Worm (Caenorhabditis elegans): ENCODE data around the gene glt-6.

glt-6 gene

DNA sequence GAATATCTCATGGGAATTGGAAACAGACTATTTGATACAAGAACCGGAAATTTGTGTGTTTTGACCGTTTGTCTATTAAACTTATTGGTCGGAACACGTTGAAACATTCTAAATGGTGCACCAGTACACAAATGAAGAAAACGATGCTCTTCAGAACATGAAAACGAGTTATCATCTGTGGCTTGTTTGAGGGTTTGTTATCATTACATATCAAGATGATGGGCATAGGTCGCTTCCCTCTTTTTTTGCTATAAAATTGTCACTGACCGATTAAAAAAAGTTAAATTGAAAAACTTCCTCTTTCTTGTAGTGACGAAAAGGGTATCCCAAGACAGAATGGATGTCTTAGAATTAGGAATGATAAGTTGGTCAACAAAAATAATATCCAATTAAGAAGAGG is 34.8 kb upstream of the glt-6 start:
- TF ChIP-seq elt-2 (tag; optimal IDR thresholded peaks at IDR 0.05) (peak; percentile 42), fkh-2 (tag; optimal IDR thresholded peaks at IDR 0.05) (no peak)

DNA sequence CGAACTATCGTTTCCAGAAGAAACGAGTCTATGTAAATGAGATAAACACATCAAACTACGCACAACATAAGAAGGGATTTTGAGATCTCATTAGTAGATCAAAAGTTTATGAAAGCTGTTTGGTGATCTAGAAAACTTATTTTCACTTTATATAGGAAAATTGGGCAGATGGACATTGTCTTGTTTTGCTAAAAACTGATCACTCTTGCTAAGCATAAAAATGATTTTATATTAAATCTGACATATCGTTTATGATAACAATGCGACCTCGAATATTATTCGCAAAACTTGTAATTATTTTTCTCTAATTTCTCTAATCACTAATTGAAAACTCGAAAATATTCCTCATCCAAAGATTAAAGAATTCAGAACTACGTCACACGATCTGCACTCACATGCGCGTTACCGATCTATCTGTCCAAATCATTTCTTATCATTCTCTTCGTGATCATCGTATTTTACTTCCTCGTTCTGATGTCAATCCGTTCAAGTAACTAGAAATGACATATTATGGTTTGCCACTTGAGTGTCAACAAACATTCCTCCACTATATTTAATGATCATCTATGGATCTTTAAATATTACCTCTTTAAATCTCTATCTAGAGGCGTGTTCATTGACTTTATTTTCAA is 33.5 kb upstream of the glt-6 start, which contains the start of gene F55G1.7:
TSS of gene F55G1.7 (minus strand) at position 51 of the 632 bp plus-strand sequence.
- TF ChIP-seq elt-3 (tag; optimal IDR thresholded peaks at IDR 0.05) (peak in 1 of 3 experiments; percentile 19), pha-4 (tag; optimal IDR thresholded peaks at IDR 0.05) (no peak), nhr-43 (tag; optimal IDR thresholded peaks at IDR 0.05; ENCODE audit: poor library complexity, severe bottlenecking) (peak; percentile 37), nhr-76 (tag; optimal IDR thresholded peaks at IDR 0.05) (no peak)

DNA sequence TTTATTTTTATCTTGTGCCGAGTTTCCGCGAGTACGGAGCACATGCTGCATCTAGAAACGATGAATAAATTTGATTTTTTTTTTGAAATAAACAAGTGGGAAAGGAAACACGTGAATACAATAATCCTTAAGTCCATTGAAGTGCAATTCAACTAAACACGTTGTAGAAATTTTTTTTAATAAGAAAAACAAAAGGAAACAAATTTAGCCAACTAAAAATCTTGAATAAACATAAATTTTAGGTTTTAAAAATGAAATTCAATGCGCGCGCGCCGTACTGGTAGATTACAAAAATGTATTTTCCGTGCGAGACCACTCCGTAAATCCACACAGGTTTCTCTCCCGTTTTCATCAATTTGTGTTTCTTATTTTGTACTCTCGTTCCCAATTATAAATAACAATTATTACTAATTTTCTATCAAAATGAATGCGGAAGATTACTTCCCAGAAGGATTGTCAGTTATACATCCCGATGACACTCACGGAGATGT is 30.2 kb upstream of the glt-6 start, which contains the start of the genes plk-3 and F55G1.6:
TSS of gene plk-3 (minus strand) at position 51 of the 491 bp plus-strand sequence.
TSS of gene F55G1.6 (plus strand) at position 359 of the 491 bp plus-strand sequence.
- TF ChIP-seq elt-1 (tag; optimal IDR thresholded peaks at IDR 0.05) (no peak), pha-4 (tag; optimal IDR thresholded peaks at IDR 0.05) (no peak), eor-1 (tag; optimal IDR thresholded peaks at IDR 0.05) (no peak), R02D3.7 (tag; optimal IDR thresholded peaks at IDR 0.05) (no peak), egl-27 (tag; optimal IDR thresholded peaks at IDR 0.05) (no peak), elt-2 (tag; optimal IDR thresholded peaks at IDR 0.05) (no peak), snpc-4 (tag; optimal IDR thresholded peaks at IDR 0.05) (no peak)

DNA sequence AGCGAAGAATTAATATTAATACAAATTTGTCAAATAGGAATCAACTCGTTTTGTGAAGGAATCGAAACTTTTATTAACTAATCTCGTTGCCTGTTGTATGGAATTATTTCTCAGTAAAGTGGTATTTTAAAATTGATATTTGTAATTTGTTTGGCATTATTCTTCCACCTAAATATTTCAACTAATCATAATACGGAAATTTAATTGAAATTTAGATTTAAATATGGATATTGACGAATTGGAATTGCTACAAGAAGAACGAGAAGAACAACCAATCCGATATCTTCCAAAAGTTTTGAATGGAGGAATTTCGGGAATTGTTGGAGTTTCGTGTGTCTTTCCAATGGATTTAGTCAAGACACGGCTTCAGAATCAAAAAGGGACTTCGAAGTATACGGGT is 28.6 kb upstream of the glt-6 start, which contains the start of gene slc-25A18.2:
TSS of gene slc-25A18.2 (plus strand) at position 216 of the 400 bp plus-strand sequence.
- no peak for TF ChIP-seq aly-2 (tag; optimal IDR thresholded peaks at IDR 0.05)
- no peak for TF ChIP-seq nhr-77 (tag; optimal IDR thresholded peaks at IDR 0.05)
- no peak for TF ChIP-seq elt-2 (tag; optimal IDR thresholded peaks at IDR 0.05)
- no peak for TF ChIP-seq nhr-11 (tag; optimal IDR thresholded peaks at IDR 0.05)
- no peak for TF ChIP-seq unc-62 (GFP tag; optimal IDR thresholded peaks at IDR 0.05)
- no peak for TF ChIP-seq ceh-28 (tag; optimal IDR thresholded peaks at IDR 0.05)
- no peak for TF ChIP-seq mdl-1 (tag; optimal IDR thresholded peaks at IDR 0.05)
- no peak for TF ChIP-seq nhr-12 (tag; optimal IDR thresholded peaks at IDR 0.05)
- TF ChIP-seq lsy-12 (tag; optimal IDR thresholded peaks at IDR 0.05), result no peak

DNA sequence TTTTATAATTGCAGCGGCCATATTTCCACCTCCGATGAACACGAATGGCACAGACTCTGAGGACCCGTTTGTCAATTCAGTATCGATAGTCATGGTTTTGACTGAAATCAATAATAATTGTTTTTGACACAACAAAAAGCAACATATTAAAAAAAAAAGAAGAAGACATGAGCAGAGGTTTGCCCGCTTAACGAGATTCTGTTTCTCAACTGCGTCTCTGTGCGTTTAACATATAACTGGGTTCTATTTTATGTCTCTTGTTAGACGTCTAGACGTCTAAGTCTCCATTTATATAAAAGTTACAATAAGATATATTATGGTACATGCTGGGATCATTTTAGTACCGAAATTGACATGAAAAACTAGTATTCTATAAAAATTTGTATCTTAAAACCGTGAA is 26.2 kb upstream of the glt-6 start, which contains the start of gene pycr-4:
TSS of gene pycr-4 (minus strand) at position 101 of the 400 bp plus-strand sequence.
- no peak for TF ChIP-seq pha-4 (tag; optimal IDR thresholded peaks at IDR 0.05)
- TF ChIP-seq mdl-1 (tag; optimal IDR thresholded peaks at IDR 0.05), result no peak

DNA sequence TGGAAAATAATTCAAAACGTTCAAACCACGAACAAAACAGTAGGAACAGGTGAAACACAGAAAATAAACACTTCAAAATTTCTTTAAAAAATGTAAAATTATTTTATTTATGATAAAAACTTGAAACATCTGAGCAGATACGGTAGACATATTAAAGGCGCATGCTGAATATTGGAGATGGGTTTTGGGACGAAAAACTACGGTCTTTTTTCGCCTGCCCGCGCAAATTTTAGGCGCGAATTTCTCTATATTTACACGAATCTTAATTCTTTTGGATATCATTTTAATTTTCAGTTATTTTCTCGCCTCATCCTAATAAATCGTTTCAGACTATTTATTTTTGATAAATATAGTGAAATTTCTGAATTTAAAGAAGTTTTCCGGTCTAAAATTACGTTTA is 25.7 kb upstream of the glt-6 start:
- TF ChIP-seq fkh-10 (GFP tag; optimal IDR thresholded peaks at IDR 0.05), result no peak
- no peak for TF ChIP-seq jun-1 (tag; optimal IDR thresholded peaks at IDR 0.05)
- TF ChIP-seq snpc-4 (tag; optimal IDR thresholded peaks at IDR 0.05), result no peak
- no peak for TF ChIP-seq nhr-12 (tag; optimal IDR thresholded peaks at IDR 0.05)
- no peak for TF ChIP-seq skn-1 (tag; optimal IDR thresholded peaks at IDR 0.05)
- TF ChIP-seq tbx-2 (tag; optimal IDR thresholded peaks at IDR 0.05), result no peak
- no peak for TF ChIP-seq nfya-1 (tag; optimal IDR thresholded peaks at IDR 0.05; ENCODE audit: insufficient read depth)
- no peak for TF ChIP-seq eor-1 (tag; optimal IDR thresholded peaks at IDR 0.05)

DNA sequence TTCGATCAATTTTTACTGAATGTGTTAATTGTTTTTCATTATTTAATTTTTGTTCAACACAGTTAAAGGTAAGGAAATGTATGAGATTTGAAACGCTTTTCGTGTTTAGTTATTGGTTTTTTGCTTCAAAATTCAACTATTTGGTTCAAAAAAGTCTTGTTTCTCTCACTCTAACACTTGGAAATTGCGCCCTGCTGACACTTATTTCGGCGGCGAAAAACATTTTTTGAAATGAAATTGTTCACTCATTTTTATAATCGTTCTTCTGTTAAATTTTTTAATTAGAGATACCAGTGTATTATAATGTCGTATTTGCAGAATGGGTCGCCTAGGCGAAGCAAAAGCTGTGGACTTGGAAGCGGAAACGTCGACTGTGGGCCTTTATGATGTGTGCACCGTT is 25.3 kb upstream of the glt-6 start, which contains the start of gene rod-1:
TSS of gene rod-1 (plus strand) at position 319 of the 400 bp plus-strand sequence.
- TF ChIP-seq ZK546.5 (tag; optimal IDR thresholded peaks at IDR 0.05) (no peak), lsy-12 (tag; optimal IDR thresholded peaks at IDR 0.05) (no peak), mml-1 (tag; optimal IDR thresholded peaks at IDR 0.05) (no peak), unc-39 (tag; optimal IDR thresholded peaks at IDR 0.05) (no peak)

Data from whole organism, L3 larva.